Worm (Caenorhabditis elegans): ENCODE results near the gene mboa-2.
A peak's percentile ranks its signal among the peaks of the same experiment; 100 is the strongest.

Gene mboa-2

ce11 chrV:11152333-11152732 is 30.0 kb upstream of the mboa-2 start, which contains the start of gene srg-39:
Gene srg-39, minus strand, starts transcription at chrV:11152433.
- no peak for TF ChIP-seq cnd-1 (tag; optimal IDR thresholded peaks at IDR 0.05)
- no peak for TF ChIP-seq ham-2 (GFP tag; optimal IDR thresholded peaks at IDR 0.05)
- TF ChIP-seq nhr-237 (tag; optimal IDR thresholded peaks at IDR 0.05), result no peak
- no peak for TF ChIP-seq mab-5 (tag; optimal IDR thresholded peaks at IDR 0.05)
- no peak for TF ChIP-seq unc-62 (GFP tag; optimal IDR thresholded peaks at IDR 0.05)
- TF ChIP-seq pha-4 (tag; optimal IDR thresholded peaks at IDR 0.05), result no peak
- TF ChIP-seq snpc-4 (tag; optimal IDR thresholded peaks at IDR 0.05), result no peak
- TF ChIP-seq mls-2 (tag; optimal IDR thresholded peaks at IDR 0.05), result no peak
- TF ChIP-seq nhr-76 (tag; optimal IDR thresholded peaks at IDR 0.05), result no peak
- TF ChIP-seq ceh-43 (GFP tag; optimal IDR thresholded peaks at IDR 0.05), result no peak
- no peak for TF ChIP-seq zip-8 (tag; optimal IDR thresholded peaks at IDR 0.05)
- no peak for TF ChIP-seq drap-1 (GFP tag; optimal IDR thresholded peaks at IDR 0.05)
- no peak for TF ChIP-seq mep-1 (tag; optimal IDR thresholded peaks at IDR 0.05)
- no peak for TF ChIP-seq ceh-39 (tag; optimal IDR thresholded peaks at IDR 0.05)
- no peak for TF ChIP-seq unc-39 (tag; optimal IDR thresholded peaks at IDR 0.05)
- no peak for TF ChIP-seq nhr-28 (tag; optimal IDR thresholded peaks at IDR 0.05)
- no peak for TF ChIP-seq sptf-1 (tag; optimal IDR thresholded peaks at IDR 0.05)
- no peak for TF ChIP-seq ces-1 (GFP tag; optimal IDR thresholded peaks at IDR 0.05)

DNA sequence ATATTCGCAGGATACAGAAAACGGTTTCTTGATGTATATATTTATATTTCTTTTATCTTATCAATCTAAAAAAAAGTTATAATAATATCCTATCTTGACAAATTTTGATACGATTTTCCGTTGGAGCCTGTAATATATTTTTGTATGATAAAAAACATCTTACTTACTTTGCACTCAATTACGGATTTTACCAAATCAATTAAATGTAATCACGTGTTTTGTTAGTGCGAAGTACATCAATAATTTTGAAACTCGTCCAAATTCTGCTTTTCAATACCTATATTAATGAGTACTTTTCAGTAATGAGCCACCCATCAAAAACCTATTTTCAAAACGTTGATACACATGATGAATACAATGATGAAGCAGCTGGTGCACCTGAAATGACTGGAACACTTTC is 27.1 kb upstream of the mboa-2 start, which contains the start of gene T19C4.1:
Gene T19C4.1, plus strand, starts transcription at position 301 of the 400 bp plus-strand sequence.
- no peak for TF ChIP-seq mab-5 (tag; optimal IDR thresholded peaks at IDR 0.05)
- no peak for TF ChIP-seq hlh-1 (tag; optimal IDR thresholded peaks at IDR 0.05)
- TF ChIP-seq blmp-1 (tag; optimal IDR thresholded peaks at IDR 0.05), result no peak
- TF ChIP-seq mep-1 (tag; optimal IDR thresholded peaks at IDR 0.05), result no peak
- TF ChIP-seq sem-2 (GFP tag; optimal IDR thresholded peaks at IDR 0.05), result no peak
- no peak for TF ChIP-seq lsy-2 (tag; optimal IDR thresholded peaks at IDR 0.05)
- no peak for TF ChIP-seq unc-39 (tag; optimal IDR thresholded peaks at IDR 0.05)
- TF ChIP-seq nhr-28 (tag; optimal IDR thresholded peaks at IDR 0.05), result no peak

DNA sequence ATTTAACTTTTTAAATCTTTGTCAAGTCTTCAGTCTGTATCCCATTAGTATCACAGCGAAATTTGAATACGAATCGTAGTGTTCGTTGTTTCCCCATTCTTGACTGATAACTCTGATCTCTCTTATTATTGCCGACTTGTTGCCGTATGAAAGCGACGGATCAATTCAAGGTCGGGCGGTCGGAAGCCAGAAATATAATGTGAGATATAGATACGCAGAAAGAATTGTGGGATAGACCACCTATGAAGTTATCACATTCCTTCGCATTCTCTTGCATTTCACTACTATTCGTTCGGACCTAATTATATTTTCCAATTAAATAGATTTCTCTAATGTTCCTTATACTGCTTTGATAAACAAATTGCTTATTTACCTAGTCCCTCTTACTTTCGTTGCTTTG is 26.7 kb upstream of the mboa-2 start:
- TF ChIP-seq ceh-39 (tag; optimal IDR thresholded peaks at IDR 0.05) (no peak), elt-3 (tag; optimal IDR thresholded peaks at IDR 0.05) (no peak), blmp-1 (tag; optimal IDR thresholded peaks at IDR 0.05) (peak; percentile 22)

DNA sequence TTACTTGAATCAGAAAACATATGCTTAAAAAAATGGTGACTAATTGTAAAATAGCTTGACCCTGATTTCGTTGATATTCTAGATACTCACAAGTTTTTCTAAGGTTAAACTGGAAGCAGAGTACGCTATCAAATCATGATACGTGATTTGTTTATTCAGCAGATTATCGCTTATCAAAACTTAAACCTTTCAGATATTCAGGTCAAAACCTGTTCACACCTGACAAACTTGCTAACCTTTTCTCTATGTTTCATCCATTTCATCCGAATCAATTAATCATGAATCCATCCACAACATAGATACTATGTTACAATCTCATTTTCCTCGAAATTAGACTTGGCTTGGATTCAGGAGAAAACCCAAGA is 25.5 kb upstream of the mboa-2 start:
- TF ChIP-seq nhr-12 (tag; optimal IDR thresholded peaks at IDR 0.05), result no peak
- no peak for TF ChIP-seq nhr-76 (tag; optimal IDR thresholded peaks at IDR 0.05)
- peak; percentile 16 for TF ChIP-seq nhr-237 (tag; optimal IDR thresholded peaks at IDR 0.05)
- no peak for TF ChIP-seq ztf-11 (tag; optimal IDR thresholded peaks at IDR 0.05)
- no peak for TF ChIP-seq ceh-43 (GFP tag; optimal IDR thresholded peaks at IDR 0.05)
- TF ChIP-seq unc-120 (tag; optimal IDR thresholded peaks at IDR 0.05; ENCODE audit: poor library complexity, severe bottlenecking), result no peak

- TF ChIP-seq zip-8 (tag; optimal IDR thresholded peaks at IDR 0.05), result no peak
- no peak for TF ChIP-seq unc-39 (tag; optimal IDR thresholded peaks at IDR 0.05)
- TF ChIP-seq sem-2 (GFP tag; optimal IDR thresholded peaks at IDR 0.05), result no peak
- no peak for TF ChIP-seq blmp-1 (tag; optimal IDR thresholded peaks at IDR 0.05)
- TF ChIP-seq snpc-4 (tag; optimal IDR thresholded peaks at IDR 0.05), result no peak
- TF ChIP-seq lin-32 (GFP tag; optimal IDR thresholded peaks at IDR 0.05), result no peak
- TF ChIP-seq elt-3 (tag; optimal IDR thresholded peaks at IDR 0.05), result no peak
- no peak for TF ChIP-seq drap-1 (GFP tag; optimal IDR thresholded peaks at IDR 0.05)
- no peak for TF ChIP-seq elt-1 (tag; optimal IDR thresholded peaks at IDR 0.05; ENCODE audit: borderline replicate concordance, insufficient read depth)
Observed at ce11 chrV:11146958-11147779, 24.9 kb upstream of the mboa-2 start, which contains the start of the genes T19C4.24 and nlp-33. Gene T19C4.24, minus strand, starts transcription at chrV:11147008. Gene nlp-33, plus strand, starts transcription at chrV:11147346.

ce11 chrV:11144694-11145093 is 22.4 kb upstream of the mboa-2 start, which contains the start of gene C06H2.7:
Gene C06H2.7, minus strand, starts transcription at chrV:11144794.
- TF ChIP-seq unc-39 (tag; optimal IDR thresholded peaks at IDR 0.05), result no peak
- TF ChIP-seq flh-1 (GFP tag; optimal IDR thresholded peaks at IDR 0.05), result no peak
- TF ChIP-seq ham-2 (GFP tag; optimal IDR thresholded peaks at IDR 0.05), result no peak
- no peak for TF ChIP-seq mep-1 (tag; optimal IDR thresholded peaks at IDR 0.05)
- no peak for TF ChIP-seq zip-8 (tag; optimal IDR thresholded peaks at IDR 0.05)
- TF ChIP-seq ces-1 (GFP tag; optimal IDR thresholded peaks at IDR 0.05), result no peak
- no peak for TF ChIP-seq unc-120 (tag; optimal IDR thresholded peaks at IDR 0.05; ENCODE audit: poor library complexity, severe bottlenecking)
- TF ChIP-seq ceh-83 (GFP tag; optimal IDR thresholded peaks at IDR 0.05), result no peak
- TF ChIP-seq nhr-28 (tag; optimal IDR thresholded peaks at IDR 0.05), result no peak
- TF ChIP-seq tbx-8 (GFP tag; optimal IDR thresholded peaks at IDR 0.05), result no peak
- no peak for TF ChIP-seq hlh-1 (tag; optimal IDR thresholded peaks at IDR 0.05)
- no peak for TF ChIP-seq pha-4 (tag; optimal IDR thresholded peaks at IDR 0.05)
- no peak for TF ChIP-seq nhr-76 (tag; optimal IDR thresholded peaks at IDR 0.05)
- no peak for TF ChIP-seq ztf-11 (tag; optimal IDR thresholded peaks at IDR 0.05)
- TF ChIP-seq cnd-1 (tag; optimal IDR thresholded peaks at IDR 0.05), result no peak
- no peak for TF ChIP-seq bed-3 (GFP tag; optimal IDR thresholded peaks at IDR 0.05)
- TF ChIP-seq mab-5 (tag; optimal IDR thresholded peaks at IDR 0.05), result no peak
- no peak for TF ChIP-seq elt-3 (tag; optimal IDR thresholded peaks at IDR 0.05)
- no peak for TF ChIP-seq ceh-39 (tag; optimal IDR thresholded peaks at IDR 0.05)
- TF ChIP-seq nhr-2 (tag; optimal IDR thresholded peaks at IDR 0.05), result no peak

Data from whole organism, mixed stage, embryonic.